Worm (Caenorhabditis elegans) whole organism, midembryonic: ENCODE results near the gene F41F3.3.

ENCODE experiments used
- T22C8.4 ChIP-seq: fragments of 200-800 bp; sonication (Bioruptor generic); IDR thresholded peaks from 2 replicates; pipeline ENCODE4 v1.3.6; 2022; ENCODE audit warnings: missing genetic modification characterization, missing compliant biosample characterization
- cog-1 ChIP-seq: sonication (generic microtip); optimal IDR thresholded peaks from 2 replicates; lab custom pipeline; 2016; ENCODE audit warnings: missing genetic modification characterization, missing compliant biosample characterization
- klf-2 ChIP-seq: fragments of 200-800 bp; sonication (Bioruptor generic); conservative IDR thresholded peaks from 2 replicates; pipeline ENCODE4 v1.3.6; 2022; ENCODE audit warnings: missing genetic modification reagents, missing genetic modification characterization, missing compliant biosample characterization

DNA sequence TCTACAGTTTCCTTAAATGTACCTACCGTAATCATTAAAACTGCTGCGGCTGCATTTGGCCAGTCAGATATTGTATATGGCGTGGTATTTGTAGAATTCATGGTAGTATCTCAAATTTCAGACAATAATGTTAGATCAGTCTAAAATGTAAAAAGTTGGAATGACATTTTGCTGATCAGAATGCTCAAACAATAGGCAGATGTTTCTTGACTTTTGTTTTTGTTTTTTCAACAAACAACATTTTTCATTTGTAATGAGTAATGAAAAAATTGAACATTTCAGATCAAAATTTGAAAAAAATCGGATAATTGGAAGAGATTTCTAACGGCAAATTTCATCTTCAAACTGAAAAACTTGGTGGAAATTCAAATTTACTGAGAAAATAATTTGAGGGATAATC, 20.6 kb upstream of the F41F3.3 start, which contains the start of gene srx-77:
- TF ChIP-seq cog-1 (tag; lab: Kevin White, UChicago) (no peak), T22C8.4 (GFP tag; lab: Robert Waterston, UW) (no peak), klf-2 (no peak)
